Worm (Caenorhabditis elegans) whole organism, late embryonic: ENCODE measurements around the gene dex-1.

ENCODE experiments used
- C38D4.7 ChIP-seq: fragments of 200-800 bp; sonication (Bioruptor generic); optimal IDR thresholded peaks from 2 replicates; lab custom pipeline; 2018; ENCODE audit warnings: mild to moderate bottlenecking, missing genetic modification characterization, moderate library complexity, missing compliant biosample characterization
- F13H6.1 ChIP-seq: sonication (generic microtip); optimal IDR thresholded peaks from 2 replicates; lab custom pipeline; 2016; ENCODE audit warnings: missing genetic modification characterization, missing compliant biosample characterization
- K09A11.1 ChIP-seq: sonication (generic microtip); optimal IDR thresholded peaks from 2 replicates; lab custom pipeline; 2017; ENCODE audit warnings: antibody characterized with exemption, mild to moderate bottlenecking, missing genetic modification characterization, missing compliant biosample characterization; ENCODE audit not compliant: insufficient read depth
- T23F11.4 ChIP-seq: fragments of 200-800 bp; sonication (Bioruptor generic); optimal IDR thresholded peaks from 2 replicates; lab custom pipeline; 2018; ENCODE audit warnings: mild to moderate bottlenecking, missing genetic modification characterization, missing compliant biosample characterization
- ama-1 ChIP-seq: fragments of 150-350 bp; optimal IDR thresholded peaks from 2 replicates; lab custom pipeline; 2014
- ceh-2 ChIP-seq: sonication (generic microtip); optimal IDR thresholded peaks from 2 replicates; lab custom pipeline; 2016; ENCODE audit warnings: missing genotype, missing genetic modification characterization, missing compliant biosample characterization
- ceh-22 ChIP-seq: sonication (generic microtip); optimal IDR thresholded peaks from 2 replicates; lab custom pipeline; 2017; ENCODE audit warnings: missing biosample characterization, missing genetic modification characterization
- ceh-31 ChIP-seq: sonication (generic microtip); optimal IDR thresholded peaks from 2 replicates; lab custom pipeline; 2016; ENCODE audit warnings: missing genetic modification characterization, missing compliant biosample characterization
- ceh-34 ChIP-seq: sonication (generic microtip); optimal IDR thresholded peaks from 2 replicates; lab custom pipeline; 2016; ENCODE audit warnings: mild to moderate bottlenecking, missing genetic modification characterization, missing compliant biosample characterization
- ceh-48 ChIP-seq: sonication (generic microtip); optimal IDR thresholded peaks from 2 replicates; lab custom pipeline; 2016; ENCODE audit warnings: missing genetic modification characterization, inconsistent platforms, missing compliant biosample characterization
- ceh-6 ChIP-seq: fragments of 200-800 bp; sonication (Bioruptor generic); optimal IDR thresholded peaks from 2 replicates; lab custom pipeline; 2018; ENCODE audit warnings: mild to moderate bottlenecking, missing genetic modification characterization, missing compliant biosample characterization
- dmd-4 ChIP-seq: sonication (generic microtip); optimal IDR thresholded peaks from 2 replicates; lab custom pipeline; 2016; ENCODE audit warnings: borderline replicate concordance, missing genetic modification characterization, missing compliant biosample characterization
- ets-4 ChIP-seq: sonication (generic microtip); optimal IDR thresholded peaks from 2 replicates; lab custom pipeline; 2016; ENCODE audit warnings: missing genetic modification characterization, missing compliant biosample characterization
- gmeb-2 ChIP-seq: sonication (generic microtip); optimal IDR thresholded peaks from 2 replicates; lab custom pipeline; 2016; ENCODE audit warnings: missing genetic modification characterization, inconsistent platforms, missing compliant biosample characterization
- hlh-13 ChIP-seq: fragments of 200-800 bp; sonication (Bioruptor generic); optimal IDR thresholded peaks from 2 replicates; lab custom pipeline; 2018; ENCODE audit warnings: mild to moderate bottlenecking, missing genetic modification characterization, missing compliant biosample characterization
- hlh-30 ChIP-seq: sonication (generic microtip); optimal IDR thresholded peaks from 2 replicates; lab custom pipeline; 2017; ENCODE audit warnings: antibody characterized with exemption, missing genetic modification characterization, missing compliant biosample characterization; ENCODE audit not compliant: insufficient read depth
- hlh-6 ChIP-seq: sonication (generic microtip); optimal IDR thresholded peaks from 2 replicates; lab custom pipeline; 2016; ENCODE audit warnings: missing genotype, missing genetic modification characterization, missing compliant biosample characterization
- lin-11 ChIP-seq: fragments of 200-800 bp; sonication (Bioruptor generic); optimal IDR thresholded peaks from 2 replicates; lab custom pipeline; 2018; ENCODE audit warnings: mild to moderate bottlenecking, missing genetic modification characterization, missing compliant biosample characterization
- madf-2 ChIP-seq: sonication (generic microtip); optimal IDR thresholded peaks from 2 replicates; lab custom pipeline; 2017; ENCODE audit warnings: missing genetic modification characterization, missing compliant biosample characterization
- mec-3 ChIP-seq: sonication (generic microtip); optimal IDR thresholded peaks from 2 replicates; lab custom pipeline; 2016; ENCODE audit warnings: borderline replicate concordance, missing genetic modification characterization, missing compliant biosample characterization
- nhr-232 ChIP-seq: sonication (generic microtip); optimal IDR thresholded peaks from 2 replicates; lab custom pipeline; 2016; ENCODE audit warnings: missing genetic modification characterization, missing compliant biosample characterization
- npax-4 ChIP-seq: sonication (generic microtip); optimal IDR thresholded peaks from 2 replicates; lab custom pipeline; 2016; ENCODE audit warnings: missing genetic modification characterization, missing compliant biosample characterization
- odd-2 ChIP-seq: sonication (generic microtip); optimal IDR thresholded peaks from 2 replicates; lab custom pipeline; 2017; ENCODE audit warnings: antibody characterized with exemption, mild to moderate bottlenecking, missing genetic modification characterization, missing compliant biosample characterization
- pha-4 ChIP-seq: fragments of 150-350 bp; optimal IDR thresholded peaks from 2 replicates; lab custom pipeline; 2018; ENCODE audit warnings: missing biosample characterization, missing genetic modification reagents, missing genetic modification characterization
- pqm-1 ChIP-seq: sonication (generic microtip); optimal IDR thresholded peaks from 2 replicates; lab custom pipeline; 2016; ENCODE audit warnings: missing genetic modification characterization, missing compliant biosample characterization
- rnt-1 ChIP-seq: sonication (generic microtip); optimal IDR thresholded peaks from 2 replicates; lab custom pipeline; 2016; ENCODE audit warnings: missing genetic modification characterization, missing compliant biosample characterization
- sdc-2 ChIP-seq: sonication (generic microtip); optimal IDR thresholded peaks from 2 replicates; lab custom pipeline; 2016; ENCODE audit warnings: missing genotype, missing genetic modification characterization, missing compliant biosample characterization
- tbx-7 ChIP-seq: sonication (generic microtip); optimal IDR thresholded peaks from 2 replicates; lab custom pipeline; 2016; ENCODE audit warnings: missing genotype, missing genetic modification characterization, missing compliant biosample characterization
- unc-3 ChIP-seq, 2 experiments: fragments of 200-800 bp in 1 of 2; sonication (Bioruptor generic) in 1 of 2; sonication (generic microtip) in 1 of 2; conservative IDR thresholded peaks in 1 of 2; optimal IDR thresholded peaks in 1 of 2; 2 replicates each; pipeline versions ENCODE4 v1.3.6 to Lab custom; 2016 to 2022; ENCODE audit warnings: missing compliant biosample characterization in 2 of 2, missing genetic modification characterization in 2 of 2, missing genetic modification reagents in 1 of 2
- unc-42 ChIP-seq: sonication (generic microtip); optimal IDR thresholded peaks from 2 replicates; lab custom pipeline; 2016; ENCODE audit warnings: missing genotype, missing genetic modification characterization, missing compliant biosample characterization
- unc-55 ChIP-seq: sonication (generic microtip); optimal IDR thresholded peaks from 2 replicates; lab custom pipeline; 2017; ENCODE audit warnings: missing biosample characterization, missing genetic modification reagents, missing genetic modification characterization
- unc-86 ChIP-seq: sonication (generic microtip); optimal IDR thresholded peaks from 2 replicates; lab custom pipeline; 2016; ENCODE audit warnings: missing genetic modification characterization, missing compliant biosample characterization
- ztf-16 ChIP-seq: sonication (generic microtip); optimal IDR thresholded peaks from 2 replicates; lab custom pipeline; 2017; ENCODE audit warnings: missing genetic modification characterization, missing compliant biosample characterization

Gene dex-1

ce11 chrIII:5502915-5503575, 22.9 kb upstream of the dex-1 start (continued):
- TF ChIP-seq hlh-13 (GFP tag; lab: Kevin White, UChicago) (no peak), rnt-1 (tag; lab: Kevin White, UChicago) (no peak), dmd-4 (tag; lab: Kevin White, UChicago) (peak; percentile 12), pqm-1 (tag; lab: Kevin White, UChicago) (no peak), pha-4 (tag; lab: Kevin White, UChicago) (no peak), hlh-6 (tag; lab: Kevin White, UChicago) (no peak), hlh-30 (tag; lab: Kevin White, UChicago) (peak; percentile 23), C38D4.7 (GFP tag; lab: Kevin White, UChicago) (no peak), unc-3 (GFP tag; conservative IDR thresholded peaks at IDR 0.05; lab: Robert Waterston, UW) (no peak), unc-3 (tag; optimal IDR thresholded peaks at IDR 0.05; lab: Kevin White, UChicago) (no peak), odd-2 (tag; lab: Kevin White, UChicago) (no peak), unc-86 (tag; lab: Kevin White, UChicago) (no peak), ztf-16 (tag; lab: Kevin White, UChicago) (peak; percentile 4), unc-55 (GFP tag; lab: Kevin White, UChicago) (peak; percentile 59), madf-2 (peak; percentile 6), T23F11.4 (no peak), ets-4 (peak; percentile 67), mec-3 (tag; lab: Kevin White, UChicago) (no peak), gmeb-2 (tag; lab: Kevin White, UChicago) (no peak), ceh-34 (tag; lab: Kevin White, UChicago) (peak; percentile 57), ceh-22 (tag; lab: Kevin White, UChicago) (no peak), ceh-6 (GFP tag; lab: Kevin White, UChicago) (no peak), ama-1 (lab: Kevin White, UChicago) (no peak), unc-42 (tag; lab: Kevin White, UChicago) (peak; percentile 16)
- TF ChIP-seq, all 69 proteins: peak for 15

DNA sequence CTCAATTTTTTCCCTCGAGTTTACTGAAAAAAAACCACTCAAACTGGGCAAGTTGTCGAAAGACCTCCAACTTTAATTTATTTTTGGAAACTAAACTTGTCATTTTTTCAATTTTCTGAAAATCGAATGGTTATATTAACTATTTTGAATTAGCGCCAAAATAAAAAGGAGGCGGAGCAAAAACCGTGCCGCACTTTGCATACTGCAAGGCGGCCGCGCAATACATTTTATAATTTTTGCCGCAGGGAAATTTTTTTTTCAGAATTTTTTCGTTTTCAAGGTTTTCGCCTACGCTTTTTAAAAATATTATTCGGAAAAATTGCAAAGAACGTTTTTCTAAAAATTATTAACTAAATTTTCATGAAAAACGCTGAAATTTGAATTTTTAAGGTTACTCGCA, 22.2 kb upstream of the dex-1 start:
- TF ChIP-seq ceh-2 (tag; lab: Kevin White, UChicago) (no peak), hlh-13 (GFP tag; lab: Kevin White, UChicago) (peak; percentile 6), K09A11.1 (no peak)

DNA sequence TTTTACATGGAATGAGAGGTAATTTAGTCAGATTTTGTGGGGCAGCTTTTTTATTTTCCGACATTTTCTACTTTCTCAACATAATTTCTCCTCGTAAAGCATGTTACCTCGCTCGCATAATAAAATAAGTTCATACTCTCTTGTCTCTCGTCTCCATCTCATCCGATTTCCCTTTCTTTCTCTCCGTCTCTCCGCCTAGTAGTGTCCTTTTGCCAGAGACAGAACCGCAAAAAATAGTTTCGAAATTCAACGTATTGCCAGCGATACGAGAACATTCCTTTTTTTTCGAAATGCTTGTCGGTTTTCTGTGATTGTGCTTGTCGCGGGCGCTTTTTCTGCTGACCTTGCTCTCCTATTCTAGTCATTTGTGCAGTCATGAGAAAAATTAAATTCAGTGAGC, 21.7 kb upstream of the dex-1 start:
- TF ChIP-seq unc-42 (tag; lab: Kevin White, UChicago), result peak; percentile 75
- TF ChIP-seq ama-1 (lab: Kevin White, UChicago), result no peak
- TF ChIP-seq unc-55 (GFP tag; lab: Kevin White, UChicago), result peak; percentile 27
- TF ChIP-seq ets-4, result peak; percentile 37
- TF ChIP-seq npax-4 (tag; lab: Kevin White, UChicago), result no peak

DNA sequence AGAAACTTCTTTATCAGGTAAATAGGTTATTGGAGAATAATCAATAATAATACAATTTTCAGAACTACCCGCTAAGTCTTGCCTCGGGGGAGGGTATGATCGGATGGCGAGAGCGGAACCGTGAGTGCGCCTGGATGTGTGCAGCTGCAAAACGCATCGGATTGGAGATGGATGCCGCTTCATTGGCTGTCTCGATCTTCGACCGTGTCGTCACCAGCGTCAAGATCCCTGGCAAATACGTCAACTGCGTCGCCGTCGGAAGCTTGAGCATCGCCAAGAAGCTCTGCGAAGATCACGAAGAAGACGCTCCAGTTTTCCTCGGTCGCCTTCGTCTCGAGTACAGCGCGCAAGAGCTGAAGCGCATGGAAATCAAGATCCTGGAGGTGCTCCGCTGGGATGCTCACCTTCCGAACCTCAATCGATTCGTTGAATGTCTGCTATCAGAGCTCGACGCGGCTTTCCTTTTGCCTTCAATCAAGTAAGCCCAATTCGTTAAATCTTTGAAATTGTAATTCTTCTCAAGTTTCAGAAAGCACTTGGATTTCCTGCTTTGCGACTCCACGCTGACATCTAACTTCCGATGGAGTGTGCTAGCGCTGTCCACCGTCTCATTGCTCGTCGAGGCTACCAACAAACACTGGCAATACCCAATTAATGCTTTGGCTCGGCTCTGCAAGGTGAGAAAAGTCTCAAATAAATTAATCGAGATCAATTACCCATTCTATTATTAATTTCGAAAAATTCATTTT, 21.0 kb upstream of the dex-1 start:
- TF ChIP-seq lin-11 (tag; lab: Kevin White, UChicago), result no peak
- no peak for TF ChIP-seq F13H6.1 (tag; lab: Kevin White, UChicago)
- no peak for TF ChIP-seq sdc-2 (tag; lab: Kevin White, UChicago)
- no peak for TF ChIP-seq pha-4 (tag; lab: Kevin White, UChicago)
- no peak for TF ChIP-seq hlh-6 (tag; lab: Kevin White, UChicago)

- TF ChIP-seq tbx-7 (tag; lab: Kevin White, UChicago) (no peak), ceh-2 (tag; lab: Kevin White, UChicago) (no peak), ceh-31 (tag; lab: Kevin White, UChicago) (no peak), pqm-1 (tag; lab: Kevin White, UChicago) (no peak), ceh-34 (tag; lab: Kevin White, UChicago) (no peak), nhr-232 (no peak), C38D4.7 (GFP tag; lab: Kevin White, UChicago) (no peak), ceh-48 (tag; lab: Kevin White, UChicago) (no peak), T23F11.4 (no peak)
Measured at ce11 chrIII:5505474-5506022, 20.4 kb upstream of the dex-1 start.
